Worm (Caenorhabditis elegans) whole organism, L1 larva: ENCODE data around the gene Y102F5A.1.
A peak's percentile ranks its signal among the peaks of the same experiment; 100 is the strongest.

Experiments used
- aha-1 ChIP-seq: fragments of 150-350 bp; optimal IDR thresholded peaks from 2 replicates; lab custom pipeline; 2014; ENCODE audit warnings: missing biosample characterization, missing genetic modification characterization
- egl-27 ChIP-seq, 2 experiments: fragments of 150-350 bp in 1 of 2; sonication (generic microtip); optimal IDR thresholded peaks; 3 replicates each; lab custom pipeline; 2017 to 2018; ENCODE audit warnings: missing biosample characterization in 2 of 2, missing genetic modification characterization in 2 of 2, missing genetic modification reagents in 2 of 2
- elt-2 ChIP-seq: sonication (generic microtip); optimal IDR thresholded peaks from 2 replicates; lab custom pipeline; 2016; ENCODE audit warnings: missing genetic modification characterization, mild to moderate bottlenecking, inconsistent platforms, missing compliant biosample characterization, missing genetic modification reagents
- hlh-4 ChIP-seq: sonication (generic microtip); optimal IDR thresholded peaks from 2 replicates; lab custom pipeline; 2016; ENCODE audit warnings: mild to moderate bottlenecking, missing genetic modification characterization, missing compliant biosample characterization
- mdl-1 ChIP-seq, 2 experiments: fragments of 150-350 bp; optimal IDR thresholded peaks; 2 replicates each; lab custom pipeline; 2014 to 2017; ENCODE audit warnings: missing biosample characterization in 2 of 2, missing genetic modification characterization in 2 of 2, inconsistent platforms in 1 of 2
- snpc-4 ChIP-seq: fragments of 150-350 bp; optimal IDR thresholded peaks from 2 replicates; lab custom pipeline; 2014; ENCODE audit warnings: missing biosample characterization, missing genetic modification characterization
- swsn-7 ChIP-seq: sonication (generic microtip); optimal IDR thresholded peaks from 2 replicates; lab custom pipeline; 2016; ENCODE audit warnings: missing genetic modification characterization, missing compliant biosample characterization
- unc-30 ChIP-seq: sonication (generic microtip); optimal IDR thresholded peaks from 2 replicates; lab custom pipeline; 2017; ENCODE audit warnings: missing biosample characterization, missing genetic modification characterization
- vab-15 ChIP-seq: sonication (generic microtip); optimal IDR thresholded peaks from 2 replicates; lab custom pipeline; 2017; ENCODE audit warnings: missing genotype, mild to moderate bottlenecking, missing genetic modification characterization, missing compliant biosample characterization
- zip-4 ChIP-seq: fragments of 200-800 bp; sonication (Bioruptor generic); optimal IDR thresholded peaks from 2 replicates; lab custom pipeline; 2018; ENCODE audit warnings: mild to moderate bottlenecking, missing genetic modification characterization, moderate library complexity, missing compliant biosample characterization

Y102F5A.1 gene

ce11 chrX:11737053-11737452, 47.1 kb downstream of the Y102F5A.1 start, which contains the start of gene D1053.3:
Gene D1053.3, minus strand, starts transcription at chrX:11737153.
- TF ChIP-seq aha-1 (tag; lab: Kevin White, UChicago) (no peak), hlh-4 (no peak), vab-15 (tag; lab: Kevin White, UChicago) (no peak)
- TF ChIP-seq, all 84 proteins: peak for 0

DNA sequence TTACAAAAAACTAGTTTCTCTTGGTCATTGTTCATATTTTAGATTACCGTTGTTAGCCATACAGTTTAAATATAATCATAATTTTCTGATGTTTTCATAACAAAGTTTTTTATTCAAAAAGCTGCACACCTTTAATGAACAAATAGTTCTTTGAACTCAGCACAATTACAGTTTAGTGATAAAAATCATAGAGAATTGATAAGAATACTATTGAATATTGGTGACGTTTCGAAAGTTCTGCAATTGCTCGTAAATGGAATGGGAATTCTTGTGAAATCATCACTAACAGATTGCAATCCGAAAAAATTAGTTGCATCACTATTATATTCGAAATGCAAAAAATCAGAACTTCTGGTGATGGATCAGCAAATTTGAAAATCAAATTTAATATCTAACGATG, 50.0 kb downstream of the Y102F5A.1 start:
- TF ChIP-seq mdl-1 (tag; optimal IDR thresholded peaks at IDR 0.05; lab: Kevin White, UChicago) (no peak), elt-2 (peak; percentile 1)

DNA sequence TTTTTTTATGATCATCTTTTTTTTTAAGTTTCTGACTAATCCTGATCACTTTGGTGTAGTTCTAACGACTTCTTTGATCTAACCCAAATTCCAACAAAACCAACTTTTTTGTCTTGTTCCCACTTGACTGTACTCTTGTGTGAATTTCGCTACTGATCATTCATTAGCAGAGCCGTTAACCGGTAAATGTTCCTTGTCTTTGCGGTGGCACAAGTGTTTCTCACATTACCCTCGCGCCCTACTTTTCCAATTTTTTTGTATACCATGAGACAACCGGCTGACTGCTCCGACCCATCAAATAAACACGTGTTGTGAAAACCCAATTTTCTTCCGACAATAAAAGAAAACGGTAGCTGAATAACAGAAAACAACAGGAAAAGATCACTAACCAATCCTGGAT, 51.4 kb downstream of the Y102F5A.1 start:
- TF ChIP-seq swsn-7 (no peak), egl-27 (tag; optimal IDR thresholded peaks at IDR 0.05; lab: Kevin White, UChicago) (no peak), zip-4 (GFP tag; lab: Kevin White, UChicago) (no peak), snpc-4 (tag; lab: Kevin White, UChicago) (no peak), unc-30 (tag; lab: Kevin White, UChicago) (no peak)
